Fruit fly (Drosophila melanogaster) whole organism, embryonic: Measurements from ENCODE around the gene CG43796.

ENCODE experiments used
- ATbp ChIP-seq: fragments of 200-800 bp; sonication (Bioruptor generic); optimal IDR thresholded peaks from 2 replicates; lab custom pipeline; 2017; ENCODE audit warnings: missing biosample characterization, mild to moderate bottlenecking, missing genetic modification characterization, missing genetic modification reagents
- Bgb ChIP-seq: fragments of 200-800 bp; sonication (Bioruptor generic); IDR thresholded peaks from 2 replicates; pipeline ENCODE4 v1.3.6; 2022; ENCODE audit warnings: missing biosample characterization, missing genetic modification characterization; ENCODE audit not compliant: partially characterized antibody
- BtbVII ChIP-seq: fragments of 200-800 bp; sonication (Bioruptor generic); optimal IDR thresholded peaks from 3 replicates; lab custom pipeline; 2017; ENCODE audit warnings: missing biosample characterization, mild to moderate bottlenecking, missing genetic modification characterization
- CG10321 ChIP-seq: fragments of 200-800 bp; sonication (Bioruptor generic); IDR thresholded peaks from 2 replicates; pipeline ENCODE4 v1.3.6; 2022; ENCODE audit warnings: missing biosample characterization, missing genetic modification characterization
- CG13894 ChIP-seq: fragments of 200-800 bp; sonication (Bioruptor generic); optimal IDR thresholded peaks from 3 replicates; lab custom pipeline; 2018; ENCODE audit warnings: missing biosample characterization, mild to moderate bottlenecking, missing genetic modification characterization, moderate library complexity
- CG15479 ChIP-seq: fragments of 200-800 bp; sonication (Bioruptor generic); optimal IDR thresholded peaks from 3 replicates; lab custom pipeline; 2019; ENCODE audit warnings: missing biosample characterization, mild to moderate bottlenecking, missing genetic modification characterization, moderate library complexity
- CG17802 ChIP-seq: fragments of 200-800 bp; sonication (Bioruptor generic); optimal IDR thresholded peaks from 2 replicates; lab custom pipeline; 2018; ENCODE audit warnings: missing biosample characterization, mild to moderate bottlenecking, missing genetic modification characterization, moderate library complexity
- CG2202 ChIP-seq: fragments of 200-800 bp; sonication (Bioruptor generic); optimal IDR thresholded peaks from 2 replicates; lab custom pipeline; 2018; ENCODE audit warnings: missing biosample characterization, mild to moderate bottlenecking, missing genetic modification characterization
- CG30020 ChIP-seq: fragments of 200-800 bp; optimal IDR thresholded peaks from 2 replicates; lab custom pipeline; 2019; ENCODE audit warnings: missing biosample characterization, mild to moderate bottlenecking, missing genetic modification characterization, moderate library complexity
- CG3163 ChIP-seq: fragments of 200-800 bp; sonication (Bioruptor generic); optimal IDR thresholded peaks from 3 replicates; lab custom pipeline; 2016; ENCODE audit warnings: missing biosample characterization, missing genetic modification characterization
- CG32532 ChIP-seq: fragments of 200-800 bp; sonication (Bioruptor generic); IDR thresholded peaks from 2 replicates; pipeline ENCODE4 v1.3.6; 2022; ENCODE audit warnings: missing biosample characterization, missing genetic modification characterization
- CG4328 ChIP-seq: fragments of 200-800 bp; sonication (Bioruptor generic); optimal IDR thresholded peaks from 3 replicates; lab custom pipeline; 2017; ENCODE audit warnings: missing biosample characterization, missing genetic modification reagents, missing genetic modification characterization
- CG5180 ChIP-seq: fragments of 200-800 bp; sonication (Bioruptor generic); optimal IDR thresholded peaks from 3 replicates; lab custom pipeline; 2017; ENCODE audit warnings: missing biosample characterization, missing genetic modification characterization, mild to moderate bottlenecking, moderate library complexity, missing genetic modification reagents
- CG7963 ChIP-seq: fragments of 200-800 bp; sonication (Bioruptor generic); IDR thresholded peaks from 3 replicates; pipeline ENCODE4 v1.3.6; 2022; ENCODE audit warnings: missing biosample characterization, missing genetic modification characterization; ENCODE audit not compliant: partially characterized antibody
- CG7987 ChIP-seq: fragments of 200-800 bp; sonication (Bioruptor generic); optimal IDR thresholded peaks from 2 replicates; lab custom pipeline; 2018; ENCODE audit warnings: missing biosample characterization, mild to moderate bottlenecking, missing genetic modification characterization, moderate library complexity
- CG8290 ChIP-seq, 3 experiments: fragments of 200-800 bp; sonication (Bioruptor generic); optimal IDR thresholded peaks; 2 replicates each; lab custom pipeline; 2016 to 2019; ENCODE audit warnings: missing biosample characterization in 3 of 3, missing genetic modification characterization in 3 of 3, mild to moderate bottlenecking in 2 of 3, moderate library complexity in 1 of 3
- CG9609 ChIP-seq: fragments of 200-800 bp; sonication (Bioruptor generic); optimal IDR thresholded peaks from 3 replicates; lab custom pipeline; 2016; ENCODE audit warnings: missing biosample characterization, missing genetic modification characterization
- Chrac-16 ChIP-seq: fragments of 200-800 bp; sonication (Bioruptor generic); optimal IDR thresholded peaks from 3 replicates; lab custom pipeline; 2016; ENCODE audit warnings: missing biosample characterization, missing genetic modification characterization
- D19B ChIP-seq: fragments of 200-800 bp; sonication (Bioruptor generic); optimal IDR thresholded peaks from 2 replicates; lab custom pipeline; 2017; ENCODE audit warnings: missing biosample characterization, mild to moderate bottlenecking, missing genetic modification characterization
- Dll ChIP-seq: fragments of 200-800 bp; sonication (Bioruptor generic); IDR thresholded peaks from 4 replicates; pipeline ENCODE4 v1.3.6; 2022; ENCODE audit warnings: missing biosample characterization, missing genetic modification characterization; ENCODE audit not compliant: partially characterized antibody
- Ets65A ChIP-seq: fragments of 200-800 bp; sonication (Bioruptor generic); peaks from one replicate; lab custom pipeline; 2016; ENCODE audit warnings: missing biosample characterization, missing genetic modification characterization
- H2.0 ChIP-seq: fragments of 200-800 bp; sonication (Bioruptor generic); IDR thresholded peaks from 2 replicates; pipeline ENCODE4 v1.3.6; 2022; ENCODE audit warnings: missing biosample characterization, missing genetic modification characterization
- HLH4C ChIP-seq: fragments of 200-800 bp; sonication (Bioruptor generic); IDR thresholded peaks from 3 replicates; pipeline ENCODE4 v1.3.6; 2022; ENCODE audit warnings: missing biosample characterization, missing genetic modification characterization; ENCODE audit not compliant: partially characterized antibody
- Mes4 ChIP-seq: fragments of 200-800 bp; sonication (Bioruptor generic); optimal IDR thresholded peaks from 2 replicates; lab custom pipeline; 2016; ENCODE audit warnings: missing biosample characterization, missing genetic modification characterization
- NK7.1 ChIP-seq: fragments of 200-800 bp; sonication (Bioruptor generic); optimal IDR thresholded peaks from 3 replicates; lab custom pipeline; 2016; ENCODE audit warnings: missing biosample characterization, missing genetic modification characterization
- Opbp ChIP-seq: fragments of 200-800 bp; sonication (Bioruptor generic); IDR thresholded peaks from 3 replicates; pipeline ENCODE4 v1.3.6; 2022; ENCODE audit warnings: missing biosample characterization, missing genetic modification characterization; ENCODE audit not compliant: partially characterized antibody
- Sry-β ChIP-seq: fragments of 200-800 bp; sonication (Bioruptor generic); optimal IDR thresholded peaks from 2 replicates; lab custom pipeline; 2018; ENCODE audit warnings: missing biosample characterization, mild to moderate bottlenecking, missing genetic modification characterization, moderate library complexity
- bbx ChIP-seq: fragments of 200-800 bp; sonication (Bioruptor generic); IDR thresholded peaks from 2 replicates; pipeline ENCODE4 v1.3.6; 2022; ENCODE audit warnings: missing biosample characterization, missing genetic modification characterization; ENCODE audit not compliant: partially characterized antibody
- bowl ChIP-seq: fragments of 200-800 bp; sonication (Bioruptor generic); IDR thresholded peaks from 2 replicates; pipeline ENCODE4 v1.3.6; 2022; ENCODE audit warnings: missing biosample characterization, missing genetic modification characterization
- cg ChIP-seq: fragments of 200-800 bp; sonication (Bioruptor generic); optimal IDR thresholded peaks from 3 replicates; lab custom pipeline; 2019; ENCODE audit warnings: missing biosample characterization, mild to moderate bottlenecking, missing genetic modification characterization, moderate library complexity
- chif ChIP-seq, 2 experiments: fragments of 200-800 bp; sonication (Bioruptor generic); optimal IDR thresholded peaks; 3 replicates each; lab custom pipeline; 2016; ENCODE audit warnings: missing biosample characterization in 2 of 2, missing genetic modification characterization in 2 of 2
- dysf ChIP-seq: fragments of 200-800 bp; sonication (Bioruptor generic); IDR thresholded peaks from 3 replicates; pipeline ENCODE4 v1.3.6; 2022; ENCODE audit warnings: missing biosample characterization, missing genetic modification characterization
- exex ChIP-seq: fragments of 200-800 bp; sonication (Bioruptor generic); optimal IDR thresholded peaks from 4 replicates; lab custom pipeline; 2018; ENCODE audit warnings: missing biosample characterization, mild to moderate bottlenecking, missing genetic modification characterization, moderate library complexity
- gce ChIP-seq: fragments of 200-800 bp; sonication (Bioruptor generic); IDR thresholded peaks from 3 replicates; pipeline ENCODE4 v1.3.6; 2022; ENCODE audit warnings: missing biosample characterization, missing genetic modification characterization
- hkb ChIP-seq, 2 experiments: fragments of 200-800 bp in 1 of 2; fragments of >200 bp in 1 of 2; sonication (Bioruptor generic) in 1 of 2; IDR thresholded peaks in 1 of 2; optimal IDR thresholded peaks in 1 of 2; 2 replicates each; pipeline versions ENCODE4 v1.3.6 to Lab custom; 2017 to 2022; ENCODE audit warnings: missing biosample characterization in 1 of 2, missing genetic modification characterization in 1 of 2
- inv ChIP-seq: fragments of 200-800 bp; sonication (Bioruptor generic); IDR thresholded peaks from 2 replicates; pipeline ENCODE4 v1.3.6; 2022; ENCODE audit warnings: missing biosample characterization, missing genetic modification characterization; ENCODE audit not compliant: partially characterized antibody
- kay ChIP-seq: fragments of 200-800 bp; sonication (Bioruptor generic); optimal IDR thresholded peaks from 2 replicates; lab custom pipeline; 2016; ENCODE audit warnings: missing biosample characterization, missing genetic modification characterization
- nerfin-2 ChIP-seq: fragments of 200-800 bp; sonication (Bioruptor generic); IDR thresholded peaks from 2 replicates; pipeline ENCODE4 v1.3.6; 2022; ENCODE audit warnings: missing biosample characterization, missing genetic modification characterization; ENCODE audit not compliant: partially characterized antibody
- nom ChIP-seq: fragments of 200-800 bp; sonication (Bioruptor generic); optimal IDR thresholded peaks from 2 replicates; lab custom pipeline; 2017; ENCODE audit warnings: missing biosample characterization, missing genetic modification characterization, mild to moderate bottlenecking, moderate library complexity, missing genetic modification reagents
- prd ChIP-seq, 3 experiments: fragments of >200 bp in 2 of 3; fragments of 200-800 bp in 1 of 3; sonication (Bioruptor generic) in 1 of 3; optimal IDR thresholded peaks in 2 of 3; IDR thresholded peaks in 1 of 3; 2 replicates in 2 of 3; 3 replicates in 1 of 3; pipeline versions ENCODE4 v1.3.6 to Lab custom; 2017 to 2022; ENCODE audit warnings: missing biosample characterization in 1 of 3, missing genetic modification characterization in 1 of 3
- sd ChIP-seq: fragments of 200-800 bp; sonication (Bioruptor generic); optimal IDR thresholded peaks from 3 replicates; lab custom pipeline; 2018; ENCODE audit warnings: missing biosample characterization, mild to moderate bottlenecking, missing genetic modification characterization, moderate library complexity
- sens ChIP-seq: fragments of 200-800 bp; sonication (Bioruptor generic); peaks from one replicate; lab custom pipeline; 2016; ENCODE audit warnings: missing biosample characterization, missing genetic modification characterization
- seq ChIP-seq: fragments of 200-800 bp; sonication (Bioruptor generic); IDR thresholded peaks from 2 replicates; pipeline ENCODE4 v1.3.6; 2022; ENCODE audit warnings: missing biosample characterization, missing genetic modification characterization
- tna ChIP-seq: fragments of 200-800 bp; sonication (Bioruptor generic); IDR thresholded peaks from 2 replicates; pipeline ENCODE4 v1.3.6; 2022; ENCODE audit warnings: missing biosample characterization, missing genetic modification characterization; ENCODE audit not compliant: partially characterized antibody
- wor ChIP-seq: fragments of 200-800 bp; sonication (Bioruptor generic); IDR thresholded peaks from 2 replicates; pipeline ENCODE4 v1.3.6; 2022; ENCODE audit warnings: missing biosample characterization, missing genetic modification characterization
- z ChIP-seq: fragments of 200-800 bp; sonication (Bioruptor generic); IDR thresholded peaks from 3 replicates; pipeline ENCODE4 v1.3.6; 2022; ENCODE audit warnings: missing biosample characterization, missing genetic modification characterization

Gene CG43796

DNA sequence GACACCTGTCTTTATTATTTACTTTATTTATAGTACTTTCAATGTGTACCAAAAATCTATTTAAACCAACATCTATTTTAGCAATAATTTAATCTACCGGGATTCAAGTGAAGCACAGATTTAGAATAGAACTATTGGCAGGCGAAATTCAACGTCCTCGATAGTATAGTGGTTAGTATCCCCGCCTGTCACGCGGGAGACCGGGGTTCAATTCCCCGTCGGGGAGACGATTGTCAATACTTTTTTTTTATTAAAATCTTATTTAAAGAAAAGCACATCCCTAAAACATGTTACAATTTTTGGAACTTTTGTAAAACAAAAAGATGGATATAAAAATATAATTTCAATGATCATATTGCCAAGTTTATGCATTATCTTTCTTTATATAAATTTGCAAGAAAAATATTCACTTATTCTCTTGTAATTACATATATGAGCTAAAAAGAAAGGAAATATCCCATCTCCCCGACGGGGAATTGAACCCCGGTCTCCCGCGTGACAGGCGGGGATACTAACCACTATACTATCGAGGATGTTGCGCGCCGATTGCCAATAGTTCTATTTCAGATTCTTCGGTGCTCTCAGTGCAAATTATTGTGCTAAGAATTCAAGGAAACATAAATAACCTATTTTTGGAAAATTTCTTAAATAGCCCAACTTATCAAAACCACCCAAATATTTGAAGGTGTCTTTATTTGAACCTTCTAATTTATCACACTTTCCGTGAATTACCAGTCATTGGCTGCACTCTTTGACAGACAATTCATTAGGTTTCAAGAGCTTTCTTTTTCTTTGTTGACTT, at the start of gene CG43796:
Gene CG43796, plus strand, starts transcription at position 752 of the 802 bp plus-strand sequence.
- TF ChIP-seq CG15479 = peak; percentile 54
- TF ChIP-seq Bgb (GFP tag; lab: Robert Waterston, UW) = peak; percentile 68
- TF ChIP-seq Chrac-16 = no peak
- peak; percentile 0 for TF ChIP-seq sd
- TF ChIP-seq BtbVII = no peak
- TF ChIP-seq CG32532 (GFP tag; lab: Robert Waterston, UW) = no peak
- no peak for TF ChIP-seq cg
- TF ChIP-seq dysf (GFP tag; lab: Robert Waterston, UW) = no peak
- no peak for TF ChIP-seq CG7987 (GFP tag; lab: Kevin White, UChicago)
- TF ChIP-seq CG2202 = no peak
- TF ChIP-seq CG30020 (tag; lab: Kevin White, UChicago) = no peak
- TF ChIP-seq kay = no peak
- TF ChIP-seq HLH4C (GFP tag; lab: Robert Waterston, UW) = peak; percentile 68
- TF ChIP-seq tna (GFP tag; lab: Robert Waterston, UW) = peak; percentile 58; the same call in 1 of the 2 replicates
- TF ChIP-seq wor = no peak
- TF ChIP-seq CG10321 (GFP tag; lab: Robert Waterston, UW) = no peak
- TF ChIP-seq Mes4 (GFP tag; lab: Kevin White, UChicago) = no peak
- TF ChIP-seq chif (GFP tag; optimal IDR thresholded peaks at IDR 0.05; lab: Kevin White, UChicago) = no peak
- TF ChIP-seq hkb (optimal IDR thresholded peaks at IDR 0.05; lab: Kevin White, UChicago) = no peak
- no peak for TF ChIP-seq hkb (GFP tag; IDR thresholded peaks at IDR 0.05; lab: Robert Waterston, UW)
- peak; percentile 65; the same call in 1 of the 3 replicates for TF ChIP-seq CG7963 (GFP tag; lab: Robert Waterston, UW)
- no peak for TF ChIP-seq ATbp (GFP tag; lab: Kevin White, UChicago)
- no peak for TF ChIP-seq gce
- TF ChIP-seq Sry-β (GFP tag; lab: Kevin White, UChicago) = no peak
- TF ChIP-seq D19B = no peak
- TF ChIP-seq CG4328 (GFP tag; lab: Kevin White, UChicago) = no peak
- TF ChIP-seq nerfin-2 = peak; percentile 51; the same call in 1 of the 2 replicates
- peak; percentile 81 for TF ChIP-seq sens (GFP tag; lab: Kevin White, UChicago)
- no peak for TF ChIP-seq Ets65A (GFP tag; lab: Kevin White, UChicago)
- no peak for TF ChIP-seq CG3163 (GFP tag; lab: Kevin White, UChicago)
- TF ChIP-seq seq (GFP tag; lab: Robert Waterston, UW) = no peak
- TF ChIP-seq inv (GFP tag; lab: Robert Waterston, UW) = peak; percentile 43; the same call in 1 of the 2 replicates
- TF ChIP-seq nom (GFP tag; lab: Kevin White, UChicago) = no peak
- TF ChIP-seq bowl (GFP tag; lab: Robert Waterston, UW) = no peak
- TF ChIP-seq CG8290 (GFP tag; optimal IDR thresholded peaks at IDR 0.05; lab: Kevin White, UChicago) = no peak
- TF ChIP-seq CG8290 (tag; optimal IDR thresholded peaks at IDR 0.05; lab: Kevin White, UChicago) = no peak
- peak; percentile 73; the same call in 2 of the 3 replicates for TF ChIP-seq Opbp
- peak; percentile 77 for TF ChIP-seq bbx (GFP tag; lab: Robert Waterston, UW)
- no peak for TF ChIP-seq H2.0 (GFP tag; lab: Robert Waterston, UW)
- TF ChIP-seq exex (tag; lab: Kevin White, UChicago) = peak; percentile 22
- no peak for TF ChIP-seq CG9609 (GFP tag; lab: Kevin White, UChicago)
- TF ChIP-seq CG5180 (GFP tag; lab: Kevin White, UChicago) = no peak
- peak; percentile 62; the same call in 2 of the 4 replicates for TF ChIP-seq Dll (GFP tag; lab: Robert Waterston, UW)
- TF ChIP-seq prd (optimal IDR thresholded peaks at IDR 0.05; lab: Kevin White, UChicago) = no peak
- TF ChIP-seq prd (GFP tag; IDR thresholded peaks at IDR 0.05; lab: Robert Waterston, UW) = no peak
- TF ChIP-seq CG17802 = no peak
- TF ChIP-seq CG13894 (tag; lab: Kevin White, UChicago) = no peak
- no peak for TF ChIP-seq z
- no peak for TF ChIP-seq NK7.1 (GFP tag; lab: Kevin White, UChicago)
